Worm (Caenorhabditis elegans): ENCODE measurements around the gene T28D9.1.

T28D9.1 gene

DNA sequence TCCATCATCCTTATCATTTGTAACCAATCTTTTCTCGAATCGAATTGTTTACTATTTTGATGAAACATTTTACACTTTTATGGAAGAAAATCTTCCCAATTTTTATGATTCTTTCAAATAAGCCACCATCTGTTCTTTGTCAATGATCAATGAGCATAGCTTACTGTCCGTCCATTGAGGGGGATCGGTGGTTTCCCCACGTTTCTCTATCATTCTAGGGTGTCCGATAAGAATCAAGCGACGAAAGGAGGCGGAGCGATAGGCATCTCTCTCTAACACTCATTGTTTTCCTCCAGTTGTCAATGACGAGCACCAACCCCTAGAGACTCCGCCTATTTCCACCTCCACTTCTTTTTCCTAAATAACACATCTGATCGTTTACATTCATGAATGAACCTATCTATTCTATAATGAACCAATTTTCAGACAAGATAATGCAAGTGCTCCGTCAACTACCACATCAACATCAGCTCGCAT lies 32.3 kb downstream of the T28D9.1 start, which contains the start of gene C56E6.2:
Gene C56E6.2, plus strand, starts transcription at position 427 of the 477 bp plus-strand sequence.
- TF ChIP-seq mab-9 (GFP tag; IDR thresholded peaks at IDR 0.05) (no peak), ztf-4 (tag; optimal IDR thresholded peaks at IDR 0.05) (no peak), egl-27 (tag; optimal IDR thresholded peaks at IDR 0.05) (no peak), elt-2 (tag; optimal IDR thresholded peaks at IDR 0.05) (peak; percentile 2), nhr-71 (tag; optimal IDR thresholded peaks at IDR 0.05) (no peak)

DNA sequence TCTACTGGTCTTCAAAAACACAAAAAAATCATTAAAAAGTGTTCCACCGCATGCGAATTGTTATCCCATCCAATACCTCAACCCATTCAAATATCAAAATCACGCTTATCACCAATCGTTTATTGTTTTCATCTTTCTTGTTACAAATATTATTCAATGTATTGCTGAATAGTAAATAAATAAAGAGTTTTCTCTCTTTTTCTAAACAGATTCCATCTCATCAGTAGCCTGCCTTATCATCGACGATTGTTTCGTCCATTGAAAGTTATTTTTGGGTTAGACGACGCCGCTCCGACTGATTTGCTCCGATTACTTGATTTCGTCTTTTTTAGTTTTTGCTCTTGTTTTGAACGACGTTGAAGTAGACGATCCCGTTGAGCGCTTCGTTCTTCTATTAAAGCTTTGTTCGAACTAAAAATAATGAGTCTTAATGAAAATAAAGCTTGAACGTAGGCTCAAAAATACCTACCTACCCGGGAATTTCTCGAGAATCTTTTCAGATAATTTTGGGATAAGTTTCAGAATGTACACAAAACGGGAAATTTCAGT lies 34.0 kb downstream of the T28D9.1 start:
- TF ChIP-seq pag-3 (tag; optimal IDR thresholded peaks at IDR 0.05; ENCODE audit: borderline replicate concordance, insufficient read depth) (no peak), efl-1 (optimal IDR thresholded peaks at IDR 0.05) (no peak), efl-1 (GFP tag; optimal IDR thresholded peaks at IDR 0.05 in 1 of 2) (peak in 1 of 2 experiments; percentile 56)

DNA sequence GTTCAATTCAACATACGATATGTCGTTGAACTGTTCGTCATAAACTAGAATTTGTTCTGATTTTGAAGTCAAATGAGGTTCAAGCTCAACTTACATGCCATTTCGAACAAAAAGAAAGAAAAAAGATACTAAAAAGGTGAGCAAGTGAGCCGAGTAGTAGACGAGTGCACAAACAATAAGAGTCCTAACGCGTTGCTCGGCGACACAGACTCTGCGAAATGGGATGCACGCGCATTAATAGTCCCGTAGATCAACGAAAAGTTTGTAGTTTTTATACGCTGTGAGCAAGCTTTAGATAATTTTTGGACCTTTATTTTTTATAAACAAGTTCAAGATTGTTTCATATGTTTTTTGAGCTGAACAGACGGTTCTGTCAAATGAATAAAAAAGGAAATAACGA lies 36.4 kb downstream of the T28D9.1 start, which contains the start of gene C56E6.4:
Gene C56E6.4, minus strand, starts transcription at position 101 of the 400 bp plus-strand sequence.
- TF ChIP-seq nhr-28 (tag; optimal IDR thresholded peaks at IDR 0.05) (no peak), lin-14 (GFP tag; optimal IDR thresholded peaks at IDR 0.05) (no peak), mef-2 (tag; optimal IDR thresholded peaks at IDR 0.05) (no peak), nhr-85 (tag) (no peak)

DNA sequence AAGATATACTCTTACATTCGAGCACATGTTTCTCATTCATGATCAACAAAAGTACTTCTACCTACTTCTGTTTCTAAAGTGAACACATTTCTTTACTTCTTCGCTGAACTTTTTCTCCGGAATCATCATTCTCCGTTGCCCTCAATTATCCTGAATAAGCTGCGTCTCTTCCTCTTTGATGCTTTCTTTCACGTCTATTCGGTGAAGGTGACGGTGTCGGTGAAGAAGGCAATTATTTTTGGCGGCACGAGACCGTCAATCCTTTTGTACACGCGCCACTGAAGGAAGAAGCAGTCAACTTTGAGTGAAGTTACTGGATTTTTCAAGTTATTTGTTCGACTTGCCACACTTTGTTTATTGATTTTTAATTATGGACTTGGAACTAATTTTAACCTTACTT lies 39.3 kb downstream of the T28D9.1 start, which contains the start of gene abch-1:
Gene abch-1, minus strand, starts transcription at position 101 of the 400 bp plus-strand sequence.
- TF ChIP-seq nhr-12 (tag; optimal IDR thresholded peaks at IDR 0.05): no peak
- TF ChIP-seq hlh-17 (GFP tag; optimal IDR thresholded peaks at IDR 0.05; ENCODE audit: borderline replicate concordance): no peak
- no peak for TF ChIP-seq sptf-1 (tag; optimal IDR thresholded peaks at IDR 0.05)
- TF ChIP-seq nhr-20 (tag; optimal IDR thresholded peaks at IDR 0.05): no peak
- no peak for TF ChIP-seq nhr-19 (GFP tag; conservative IDR thresholded peaks at IDR 0.05)

DNA sequence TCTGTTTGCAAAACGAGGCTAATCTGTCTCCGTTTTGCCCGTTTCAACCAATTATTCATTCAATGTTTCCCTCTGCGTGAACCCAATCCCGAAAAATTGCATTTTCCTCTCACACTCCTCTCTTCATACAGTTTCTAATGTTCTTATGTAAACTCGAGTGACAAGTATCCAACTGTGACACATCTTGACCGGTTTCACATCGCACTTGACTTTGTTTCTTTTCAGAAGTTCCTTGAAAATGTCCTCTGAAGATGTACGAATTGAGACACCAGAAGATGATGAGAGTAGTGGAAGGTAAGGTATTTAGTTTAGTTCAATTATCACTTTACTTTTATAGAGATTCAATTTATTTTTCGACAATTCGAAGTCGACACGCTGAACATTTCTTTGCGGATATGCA lies 39.7 kb downstream of the T28D9.1 start, which contains the start of gene abcx-1:
Gene abcx-1, plus strand, starts transcription at position 224 of the 400 bp plus-strand sequence.
- no peak for TF ChIP-seq pax-3 (tag; optimal IDR thresholded peaks at IDR 0.05)
- TF ChIP-seq nhr-85 (tag): peak; percentile 79
- TF ChIP-seq lin-14 (GFP tag; optimal IDR thresholded peaks at IDR 0.05): peak; percentile 45
- no peak for TF ChIP-seq lsy-2 (tag; optimal IDR thresholded peaks at IDR 0.05)

DNA sequence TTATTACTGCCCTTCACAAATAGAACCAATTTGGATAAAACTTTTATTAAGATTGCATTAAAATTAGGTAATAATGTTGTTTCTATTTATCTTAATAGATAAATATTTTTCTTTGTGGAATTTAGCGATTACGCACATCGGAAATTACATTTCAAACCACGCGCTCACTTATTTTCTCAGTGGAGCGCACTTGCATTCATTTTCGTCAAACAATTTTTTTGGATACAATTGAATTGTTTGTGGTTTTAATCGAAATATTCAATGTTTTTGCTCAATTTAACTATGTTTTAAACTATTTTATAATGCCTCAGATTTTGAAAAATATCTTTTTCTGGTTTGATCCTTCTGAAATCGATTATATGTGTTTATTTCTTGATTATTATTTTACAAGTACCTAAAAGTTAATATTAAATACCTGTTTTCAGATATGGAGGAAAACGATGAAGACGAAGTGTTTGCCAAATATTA lies 43.8 kb downstream of the T28D9.1 start, which contains the start of gene utp-20:
Gene utp-20, plus strand, starts transcription at position 418 of the 468 bp plus-strand sequence.
- TF ChIP-seq nhr-90 (tag; optimal IDR thresholded peaks at IDR 0.05; ENCODE audit: poor library complexity) (peak; percentile 55), nhr-71 (tag; optimal IDR thresholded peaks at IDR 0.05) (peak; percentile 66), lin-14 (GFP tag; optimal IDR thresholded peaks at IDR 0.05) (peak; percentile 60), hlh-17 (GFP tag; optimal IDR thresholded peaks at IDR 0.05; ENCODE audit: borderline replicate concordance) (no peak), swsn-7 (tag; optimal IDR thresholded peaks at IDR 0.05) (peak; percentile 50), nhr-11 (tag; optimal IDR thresholded peaks at IDR 0.05) (no peak), hpl-2 (GFP tag; optimal IDR thresholded peaks at IDR 0.05) (no peak), nhr-20 (tag; optimal IDR thresholded peaks at IDR 0.05) (peak; percentile 46), unc-130 (tag; optimal IDR thresholded peaks at IDR 0.05) (peak; percentile 19), lin-35 (GFP tag; optimal IDR thresholded peaks at IDR 0.05) (peak; percentile 90 to 97), unc-30 (tag; optimal IDR thresholded peaks at IDR 0.05) (no peak), tlp-1 (tag; optimal IDR thresholded peaks at IDR 0.05) (no peak), xbp-1 (tag; optimal IDR thresholded peaks at IDR 0.05) (peak; percentile 56), ama-1 (optimal IDR thresholded peaks at IDR 0.05) (no peak), skn-1 (tag; optimal IDR thresholded peaks at IDR 0.05) (peak; percentile 59), snu-23 (GFP tag; optimal IDR thresholded peaks at IDR 0.05) (peak; percentile 67), rnt-1 (tag; optimal IDR thresholded peaks at IDR 0.05) (peak; percentile 52), mep-1 (tag; optimal IDR thresholded peaks at IDR 0.05) (peak; percentile 62), lin-39 (tag; optimal IDR thresholded peaks at IDR 0.05) (peak; percentile 2), C16A3.4 (tag; optimal IDR thresholded peaks at IDR 0.05) (peak; percentile 83), mdl-1 (tag; optimal IDR thresholded peaks at IDR 0.05) (peak in 1 of 2 experiments; percentile 10), fkh-8 (tag; optimal IDR thresholded peaks at IDR 0.05) (peak; percentile 26), fkh-10 (GFP tag; optimal IDR thresholded peaks at IDR 0.05) (peak; percentile 3), ceh-82 (tag; optimal IDR thresholded peaks at IDR 0.05) (peak in 2 of 3 experiments; percentile 4 to 43), nhr-28 (tag; optimal IDR thresholded peaks at IDR 0.05) (no peak), C34B4.2 (tag; optimal IDR thresholded peaks at IDR 0.05) (no peak), sox-4 (tag; optimal IDR thresholded peaks at IDR 0.05) (no peak)

Measured in whole organism, L1 larva.